Fruit fly (Drosophila melanogaster) whole organism, wandering third instar larva: Measurements from ENCODE around the gene CG4511.

Experiments
- CG32264 ChIP-seq: fragments of 200-800 bp; sonication (Bioruptor generic); optimal IDR thresholded peaks from 2 replicates; lab custom pipeline; 2016; ENCODE audit warnings: missing biosample characterization, missing genetic modification characterization
- CG9705 ChIP-seq: fragments of 200-800 bp; sonication (Bioruptor generic); optimal IDR thresholded peaks from 2 replicates; lab custom pipeline; 2018; ENCODE audit warnings: missing biosample characterization, mild to moderate bottlenecking, missing genetic modification characterization
- CrebA ChIP-seq: fragments of 200-800 bp; sonication (Bioruptor generic); optimal IDR thresholded peaks from 2 replicates; lab custom pipeline; 2016; ENCODE audit warnings: missing biosample characterization, mild to moderate bottlenecking, missing genetic modification characterization, borderline replicate concordance
- Dfd ChIP-seq: fragments of >200 bp; optimal IDR thresholded peaks from 2 replicates; lab custom pipeline; 2017; ENCODE audit warnings: missing biosample characterization, missing genetic modification characterization
- Dif ChIP-seq: fragments of 200-275, 200-300 bp; sonication (Bioruptor generic); optimal IDR thresholded peaks from 2 replicates; lab custom pipeline; 2018; ENCODE audit warnings: missing biosample characterization, missing genetic modification characterization; ENCODE audit not compliant: partially characterized antibody
- GATAd ChIP-seq: sonication (Bioruptor generic); optimal IDR thresholded peaks from 2 replicates; lab custom pipeline; 2016; ENCODE audit warnings: missing biosample characterization, missing genetic modification characterization
- HLH106 ChIP-seq: fragments of 200-800 bp; optimal IDR thresholded peaks from 3 replicates; lab custom pipeline; 2019; ENCODE audit warnings: missing biosample characterization, mild to moderate bottlenecking, missing genetic modification characterization, moderate library complexity
- Hnf4 ChIP-seq: fragments of 200-800 bp; sonication (Bioruptor generic); optimal IDR thresholded peaks from 2 replicates; lab custom pipeline; 2016; ENCODE audit warnings: missing biosample characterization, mild to moderate bottlenecking, missing genetic modification characterization
- Hr78 ChIP-seq: fragments of >200 bp; optimal IDR thresholded peaks from 2 replicates; lab custom pipeline; 2017; ENCODE audit warnings: missing biosample characterization, missing genetic modification characterization
- Hr83 ChIP-seq: fragments of 200-300 bp; sonication (Bioruptor generic); optimal IDR thresholded peaks from 2 replicates; lab custom pipeline; 2016; ENCODE audit warnings: missing biosample characterization, mild to moderate bottlenecking, missing genetic modification characterization, moderate library complexity; ENCODE audit not compliant: poor library complexity, severe bottlenecking
- Jra ChIP-seq: sonication (Bioruptor generic); optimal IDR thresholded peaks from 2 replicates; lab custom pipeline; 2016; ENCODE audit warnings: missing biosample characterization, missing genetic modification characterization
- Mio ChIP-seq: sonication (Bioruptor generic); optimal IDR thresholded peaks from 2 replicates; lab custom pipeline; 2016; ENCODE audit warnings: missing biosample characterization, missing genetic modification characterization
- Myc ChIP-seq: fragments of >200 bp; optimal IDR thresholded peaks from 2 replicates; lab custom pipeline; 2017
- N ChIP-seq: fragments of >200 bp; optimal IDR thresholded peaks from 2 replicates; lab custom pipeline; 2018; ENCODE audit warnings: missing biosample characterization, missing external identifiers, missing genetic modification characterization
- OdsH ChIP-seq: fragments of 200-800 bp; sonication (Bioruptor generic); optimal IDR thresholded peaks from 2 replicates; lab custom pipeline; 2016; ENCODE audit warnings: missing biosample characterization, mild to moderate bottlenecking, missing genetic modification characterization
- Rel ChIP-seq, 2 experiments: fragments of 200-800 bp; sonication (Bioruptor generic) in 1 of 2; optimal IDR thresholded peaks; 2 replicates in 1 of 2; 3 replicates in 1 of 2; lab custom pipeline; 2016 to 2019; ENCODE audit warnings: mild to moderate bottlenecking in 2 of 2, missing biosample characterization in 2 of 2, missing genetic modification characterization in 2 of 2, moderate library complexity in 1 of 2
- Sp1 ChIP-seq: fragments of 200-800 bp; sonication (Bioruptor generic); optimal IDR thresholded peaks from 3 replicates; lab custom pipeline; 2019; ENCODE audit warnings: missing biosample characterization, mild to moderate bottlenecking, missing genetic modification characterization, moderate library complexity
- Vsx2 ChIP-seq: fragments of 200-300, 225-300 bp; sonication (Bioruptor generic); optimal IDR thresholded peaks from 2 replicates; lab custom pipeline; 2018; ENCODE audit warnings: missing biosample characterization, missing genetic modification characterization; ENCODE audit not compliant: partially characterized antibody
- brk ChIP-seq: fragments of 200-800 bp; sonication (Bioruptor generic); optimal IDR thresholded peaks from 2 replicates; lab custom pipeline; 2016; ENCODE audit warnings: missing biosample characterization, mild to moderate bottlenecking, missing genetic modification characterization
- dl ChIP-seq, 2 experiments: fragments of 175-275, 200-275 bp in 1 of 2; fragments of 200-275 bp in 1 of 2; sonication (Bioruptor generic); optimal IDR thresholded peaks; lab custom pipeline; 2018; ENCODE audit warnings: mild to moderate bottlenecking in 2 of 2, missing biosample characterization in 2 of 2, missing genetic modification characterization in 2 of 2, moderate library complexity in 2 of 2; ENCODE audit not compliant: partially characterized antibody in 2 of 2, insufficient read depth in 1 of 2
- dmrt93B ChIP-seq: fragments of 200-800 bp; sonication (Bioruptor generic); optimal IDR thresholded peaks from 2 replicates; lab custom pipeline; 2018; ENCODE audit warnings: missing biosample characterization, mild to moderate bottlenecking, missing genetic modification characterization
- dsf ChIP-seq: sonication (Bioruptor generic); optimal IDR thresholded peaks from 2 replicates; lab custom pipeline; 2016; ENCODE audit warnings: missing biosample characterization, missing genetic modification characterization, borderline replicate concordance
- ey ChIP-seq: fragments of 200-800 bp; sonication (Bioruptor generic); optimal IDR thresholded peaks from 2 replicates; lab custom pipeline; 2016; ENCODE audit warnings: missing biosample characterization, missing genetic modification characterization
- fru ChIP-seq: fragments of 200-800 bp; sonication (Bioruptor generic); optimal IDR thresholded peaks from 3 replicates; lab custom pipeline; 2016; ENCODE audit warnings: missing biosample characterization, mild to moderate bottlenecking, missing genetic modification characterization
- h ChIP-seq: fragments of 200-800 bp; sonication (Bioruptor generic); optimal IDR thresholded peaks from 3 replicates; lab custom pipeline; 2016; ENCODE audit warnings: missing biosample characterization, mild to moderate bottlenecking, missing genetic modification characterization
- jim ChIP-seq: fragments of 175-275, 200-325 bp; sonication (Bioruptor generic); optimal IDR thresholded peaks from 2 replicates; lab custom pipeline; 2016; ENCODE audit warnings: missing biosample characterization, mild to moderate bottlenecking, missing genetic modification characterization
- lola ChIP-seq: fragments of >200 bp; optimal IDR thresholded peaks from 2 replicates; lab custom pipeline; 2017; ENCODE audit warnings: missing biosample characterization, missing genetic modification characterization
- pan ChIP-seq: fragments of >200 bp; optimal IDR thresholded peaks from 2 replicates; lab custom pipeline; 2017
- psq ChIP-seq: fragments of 200-800 bp; sonication (Bioruptor generic); optimal IDR thresholded peaks from 3 replicates; lab custom pipeline; 2017; ENCODE audit warnings: missing biosample characterization, mild to moderate bottlenecking, missing genetic modification characterization, moderate library complexity
- rgr ChIP-seq: fragments of 200-800 bp; sonication (Bioruptor generic); optimal IDR thresholded peaks from 3 replicates; lab custom pipeline; 2016; ENCODE audit warnings: missing biosample characterization, mild to moderate bottlenecking, missing genetic modification characterization
- sage ChIP-seq: fragments of 200-800 bp; sonication (Bioruptor generic); optimal IDR thresholded peaks from 2 replicates; lab custom pipeline; 2016; ENCODE audit warnings: missing biosample characterization, mild to moderate bottlenecking, missing genetic modification characterization
- sv ChIP-seq: fragments of 200-800 bp; sonication (Bioruptor generic); optimal IDR thresholded peaks from 3 replicates; lab custom pipeline; 2016; ENCODE audit warnings: missing biosample characterization, missing genetic modification characterization
- tai ChIP-seq: sonication (Bioruptor generic); optimal IDR thresholded peaks from 2 replicates; lab custom pipeline; 2016; ENCODE audit warnings: missing biosample characterization, missing genetic modification characterization
- usp ChIP-seq: fragments of >200 bp; optimal IDR thresholded peaks from 2 replicates; lab custom pipeline; 2017; ENCODE audit warnings: missing biosample characterization, missing genetic modification characterization
- woc ChIP-seq: sonication (Bioruptor generic); optimal IDR thresholded peaks from 2 replicates; lab custom pipeline; 2016; ENCODE audit warnings: missing biosample characterization, mild to moderate bottlenecking, missing genetic modification characterization

CG4511 gene

DNA sequence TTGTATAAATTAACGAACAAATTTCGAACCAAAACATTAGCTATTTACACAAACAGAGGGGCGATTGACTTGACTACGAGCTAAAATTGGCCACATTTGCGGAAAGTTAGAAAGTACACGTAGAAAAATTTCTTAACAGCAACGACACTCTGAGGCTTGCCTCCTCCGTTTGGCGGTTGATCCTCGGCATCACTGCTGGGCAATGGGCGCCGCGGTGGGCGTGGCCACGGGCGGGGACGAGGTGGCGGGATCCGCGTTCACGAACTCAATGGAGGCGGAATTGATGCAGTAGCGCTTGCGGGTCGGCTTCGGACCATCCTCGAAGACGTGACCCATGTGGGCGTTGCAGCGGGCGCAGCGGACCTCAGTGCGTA lies 9.1 kb downstream of the CG4511 start:
- TF ChIP-seq h (GFP tag; lab: Kevin White, UChicago) = no peak
- no peak for TF ChIP-seq fru (GFP tag; lab: Kevin White, UChicago)
- no peak for TF ChIP-seq Hnf4 (GFP tag; lab: Kevin White, UChicago)
- no peak for TF ChIP-seq tai
- TF ChIP-seq sv (GFP tag; lab: Kevin White, UChicago) = no peak
- TF ChIP-seq Mio (GFP tag; lab: Kevin White, UChicago) = no peak
- TF ChIP-seq rgr (GFP tag; lab: Kevin White, UChicago) = no peak
- TF ChIP-seq usp (GFP tag; lab: Kevin White, UChicago) = no peak
- no peak for TF ChIP-seq CG9705 (GFP tag; lab: Kevin White, UChicago)
- no peak for TF ChIP-seq jim (GFP tag; lab: Kevin White, UChicago)

DNA sequence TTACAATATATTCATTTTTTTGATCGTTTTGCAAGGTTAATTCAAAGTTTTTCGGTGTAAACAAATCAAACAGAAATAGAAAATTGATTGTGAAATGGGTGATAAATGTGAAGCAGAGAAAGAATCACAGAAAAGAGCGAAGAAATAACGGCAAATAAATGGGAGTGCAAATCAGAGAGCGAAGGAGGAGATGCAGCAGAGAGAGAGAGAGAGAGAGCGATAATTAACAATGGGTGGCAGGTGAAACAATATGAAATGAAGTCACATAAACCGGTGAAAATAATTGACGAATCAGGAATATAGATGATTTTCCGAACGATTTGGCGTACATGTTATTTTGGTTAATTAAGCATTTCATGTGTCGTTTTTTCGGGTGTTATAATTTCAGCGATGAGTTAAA lies 9.7 kb downstream of the CG4511 start:
- peak; percentile 59 for TF ChIP-seq Dif (GFP tag; lab: Kevin White, UChicago)
- no peak for TF ChIP-seq dmrt93B
- TF ChIP-seq Rel (GFP tag; optimal IDR thresholded peaks at IDR 0.05; lab: Kevin White, UChicago) = no peak
- no peak for TF ChIP-seq Rel (tag; optimal IDR thresholded peaks at IDR 0.05; lab: Kevin White, UChicago)
- no peak for TF ChIP-seq Jra (GFP tag; lab: Kevin White, UChicago)

DNA sequence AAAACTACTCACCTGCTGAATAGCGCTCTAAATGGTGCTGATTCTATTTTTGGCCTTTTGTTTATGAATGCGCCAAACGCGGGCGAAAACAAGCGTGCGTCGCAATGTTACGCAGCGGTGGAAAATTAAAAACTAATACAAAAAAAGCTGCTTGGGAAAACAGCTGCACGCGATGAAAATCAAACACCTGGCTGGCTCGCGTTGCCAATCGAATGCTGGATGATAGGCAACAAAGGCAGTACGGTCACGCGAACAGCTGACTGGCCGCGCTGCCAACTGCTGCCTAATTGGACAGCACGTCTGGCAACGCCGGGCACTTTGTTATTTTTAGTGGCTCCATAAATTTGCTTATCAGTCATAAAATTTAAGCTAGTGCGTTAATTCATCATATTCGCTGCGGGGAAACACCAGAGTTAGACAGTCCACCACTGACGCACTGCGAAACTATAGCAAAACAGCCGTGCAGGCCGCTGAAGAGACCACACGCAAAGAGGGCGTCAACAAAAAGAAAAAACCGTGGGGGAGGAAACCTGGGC lies 14.2 kb downstream of the CG4511 start, which contains the start of the genes SelR and Tsp86D:
SelR (minus strand) TSS at position 216 of the 536 bp plus-strand sequence.
Tsp86D (plus strand) TSS at position 282 of the 536 bp plus-strand sequence.
- TF ChIP-seq Sp1 (GFP tag; lab: Kevin White, UChicago) (peak; percentile 42), Myc (lab: Kevin White, UChicago) (peak; percentile 75), h (GFP tag; lab: Kevin White, UChicago) (peak; percentile 33), ey (GFP tag; lab: Kevin White, UChicago) (no peak), Hr83 (peak; percentile 38), fru (GFP tag; lab: Kevin White, UChicago) (no peak), CG9705 (GFP tag; lab: Kevin White, UChicago) (peak; percentile 26), N (GFP tag; lab: Kevin White, UChicago) (no peak), rgr (GFP tag; lab: Kevin White, UChicago) (peak; percentile 17), Rel (GFP tag; optimal IDR thresholded peaks at IDR 0.05; lab: Kevin White, UChicago) (no peak), Rel (tag; optimal IDR thresholded peaks at IDR 0.05; lab: Kevin White, UChicago) (peak; percentile 93)
- TF ChIP-seq, all 38 proteins: peak for 7

DNA sequence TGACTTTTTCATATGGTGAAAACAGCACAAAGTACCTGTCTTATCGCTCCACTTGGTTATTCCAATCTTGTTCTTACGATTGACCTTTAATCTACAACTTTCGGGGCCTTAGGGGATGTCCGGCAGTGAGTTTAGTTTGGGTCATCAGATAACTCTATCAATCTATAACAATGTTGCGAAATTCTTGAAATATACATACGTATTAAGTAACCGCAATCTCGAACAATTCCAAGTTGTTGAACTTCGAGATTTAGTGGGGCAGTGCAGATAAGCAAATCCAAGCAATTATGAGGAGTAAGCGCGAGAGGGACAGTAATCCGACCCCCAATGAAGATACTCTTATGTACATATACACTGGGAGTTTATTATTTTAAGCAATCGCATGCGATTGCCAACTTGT lies 16.3 kb downstream of the CG4511 start:
- TF ChIP-seq Myc (lab: Kevin White, UChicago) (no peak), Rel (GFP tag; optimal IDR thresholded peaks at IDR 0.05; lab: Kevin White, UChicago) (no peak), Rel (tag; optimal IDR thresholded peaks at IDR 0.05; lab: Kevin White, UChicago) (peak; percentile 35)

DNA sequence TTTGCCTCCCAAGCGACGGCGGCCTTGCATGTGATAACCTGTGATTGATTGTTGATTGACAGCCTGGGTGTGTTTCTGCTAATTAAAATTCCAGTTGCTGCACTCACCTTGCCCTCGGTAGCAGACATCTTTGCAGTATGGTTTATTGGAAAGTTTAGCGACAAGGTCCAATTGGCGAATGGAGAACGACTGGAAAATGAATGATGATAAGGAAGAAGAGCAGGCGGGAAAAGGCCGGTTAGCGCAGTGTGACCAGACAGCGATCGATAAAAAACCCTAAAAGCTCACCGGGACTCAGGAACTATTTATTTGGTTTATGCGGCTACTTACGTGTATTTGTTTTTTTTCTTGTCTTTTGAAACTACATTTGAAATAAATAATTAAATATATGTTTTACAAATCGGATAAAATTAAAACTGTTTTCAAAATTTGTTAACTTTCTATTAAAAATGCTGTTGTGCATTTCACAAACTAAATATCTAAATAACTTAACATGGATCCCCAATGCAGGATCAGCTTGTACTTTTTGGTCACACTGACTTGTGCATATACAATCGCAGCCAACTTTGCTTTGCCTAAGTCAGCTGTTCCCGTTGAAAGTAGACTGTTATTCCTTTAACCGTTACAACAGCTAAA lies 18.0 kb downstream of the CG4511 start, which contains the start of gene Fdh:
Fdh (minus strand) TSS at position 234 of the 636 bp plus-strand sequence.
- TF ChIP-seq CrebA (no peak), usp (GFP tag; lab: Kevin White, UChicago) (no peak), woc (GFP tag; lab: Kevin White, UChicago) (peak; percentile 62), rgr (GFP tag; lab: Kevin White, UChicago) (peak; percentile 58), Mio (GFP tag; lab: Kevin White, UChicago) (no peak), CG9705 (GFP tag; lab: Kevin White, UChicago) (peak; percentile 53), Myc (lab: Kevin White, UChicago) (no peak), Sp1 (GFP tag; lab: Kevin White, UChicago) (peak; percentile 68), Hr78 (GFP tag; lab: Kevin White, UChicago) (no peak), tai (no peak), lola (GFP tag; lab: Kevin White, UChicago) (no peak), GATAd (GFP tag; lab: Kevin White, UChicago) (no peak), dsf (no peak), jim (GFP tag; lab: Kevin White, UChicago) (no peak), OdsH (GFP tag; lab: Kevin White, UChicago) (peak; percentile 61), Vsx2 (peak; percentile 80), Dif (GFP tag; lab: Kevin White, UChicago) (no peak), N (GFP tag; lab: Kevin White, UChicago) (no peak), psq (GFP tag; lab: Kevin White, UChicago) (peak; percentile 57), h (GFP tag; lab: Kevin White, UChicago) (peak; percentile 72), pan (lab: Kevin White, UChicago) (no peak), Jra (GFP tag; lab: Kevin White, UChicago) (peak; percentile 13), Rel (GFP tag; optimal IDR thresholded peaks at IDR 0.05; lab: Kevin White, UChicago) (no peak), Rel (tag; optimal IDR thresholded peaks at IDR 0.05; lab: Kevin White, UChicago) (peak; percentile 42), HLH106 (tag; lab: Kevin White, UChicago) (peak; percentile 56), ey (GFP tag; lab: Kevin White, UChicago) (peak; percentile 36), sv (GFP tag; lab: Kevin White, UChicago) (peak; percentile 2), sage (no peak), dmrt93B (peak; percentile 15), brk (GFP tag; lab: Kevin White, UChicago) (no peak), Hnf4 (GFP tag; lab: Kevin White, UChicago) (peak; percentile 67), Dfd (GFP tag; lab: Kevin White, UChicago) (no peak), fru (GFP tag; lab: Kevin White, UChicago) (peak; percentile 23), dl (GFP tag; optimal IDR thresholded peaks at IDR 0.05; lab: Kevin White, UChicago; ENCODE audit: insufficient read depth in 1 of 2, partially characterized antibody in 2 of 2) (no peak), CG32264 (GFP tag; lab: Kevin White, UChicago) (no peak)
